Worm (Caenorhabditis elegans) whole organism, L2 larva: ENCODE results near the gene T25B6.3.

ENCODE experiments used
- C34F6.9 ChIP-seq: fragments of 150-350 bp; optimal IDR thresholded peaks from 2 replicates; lab custom pipeline; 2014; ENCODE audit warnings: missing biosample characterization, missing genetic modification characterization
- F13H6.1 ChIP-seq: sonication (generic microtip); optimal IDR thresholded peaks from 2 replicates; lab custom pipeline; 2016; ENCODE audit warnings: missing genetic modification characterization, missing compliant biosample characterization
- R02D3.7 ChIP-seq: fragments of 150-350 bp; optimal IDR thresholded peaks from 2 replicates; lab custom pipeline; 2014; ENCODE audit warnings: missing biosample characterization, missing genetic modification characterization
- Y55F3AM.14 ChIP-seq: fragments of 200-800 bp; sonication (Bioruptor generic); optimal IDR thresholded peaks from 2 replicates; lab custom pipeline; 2018; ENCODE audit warnings: mild to moderate bottlenecking, missing genetic modification characterization, missing compliant biosample characterization
- alr-1 ChIP-seq: fragments of 150-350 bp; optimal IDR thresholded peaks from 2 replicates; lab custom pipeline; 2014; ENCODE audit warnings: missing biosample characterization, missing genetic modification characterization
- aly-2 ChIP-seq: fragments of 150-350 bp; optimal IDR thresholded peaks from 2 replicates; lab custom pipeline; 2014; ENCODE audit warnings: missing biosample characterization, missing genetic modification characterization
- ama-1 ChIP-seq: fragments of 150-350 bp; optimal IDR thresholded peaks from 2 replicates; lab custom pipeline; 2018; ENCODE audit warnings: inconsistent platforms
- ceh-16 ChIP-seq: fragments of 150-350 bp; optimal IDR thresholded peaks from 2 replicates; lab custom pipeline; 2014; ENCODE audit warnings: missing biosample characterization, missing genetic modification characterization
- ceh-82 ChIP-seq: fragments of 150-350 bp; optimal IDR thresholded peaks from 2 replicates; lab custom pipeline; 2014; ENCODE audit warnings: missing biosample characterization, missing genetic modification characterization
- crh-2 ChIP-seq: sonication (generic microtip); optimal IDR thresholded peaks from 2 replicates; lab custom pipeline; 2017; ENCODE audit warnings: missing biosample characterization, missing genetic modification characterization
- dmd-4 ChIP-seq: sonication (generic microtip); optimal IDR thresholded peaks from 2 replicates; lab custom pipeline; 2017; ENCODE audit warnings: missing biosample characterization, missing genetic modification characterization
- elt-3 ChIP-seq: sonication (generic microtip); optimal IDR thresholded peaks from 2 replicates; lab custom pipeline; 2017; ENCODE audit warnings: missing biosample characterization, missing genetic modification characterization
- fos-1 ChIP-seq: fragments of 150-350 bp; optimal IDR thresholded peaks from 2 replicates; lab custom pipeline; 2014; ENCODE audit warnings: missing biosample characterization, missing genetic modification characterization
- gmeb-1 ChIP-seq: fragments of 150-350 bp; optimal IDR thresholded peaks from 2 replicates; lab custom pipeline; 2014; ENCODE audit warnings: missing biosample characterization, missing genetic modification characterization
- lin-11 ChIP-seq: fragments of 150-350 bp; sonication (generic microtip); optimal IDR thresholded peaks from 2 replicates; lab custom pipeline; 2014; ENCODE audit warnings: missing biosample characterization, missing genetic modification characterization, inconsistent platforms, mixed read lengths
- lin-39 ChIP-seq: fragments of 150-350 bp; optimal IDR thresholded peaks from 2 replicates; lab custom pipeline; 2014; ENCODE audit warnings: missing biosample characterization, missing genetic modification reagents, missing genetic modification characterization
- mab-5 ChIP-seq: fragments of 150-350 bp; optimal IDR thresholded peaks from 2 replicates; lab custom pipeline; 2014; ENCODE audit warnings: missing biosample characterization, missing genetic modification characterization
- mbf-1 ChIP-seq: sonication (generic microtip); optimal IDR thresholded peaks from 2 replicates; lab custom pipeline; 2017; ENCODE audit warnings: missing biosample characterization, missing genetic modification characterization
- nhr-10 ChIP-seq: sonication (generic microtip); optimal IDR thresholded peaks from 2 replicates; lab custom pipeline; 2017; ENCODE audit warnings: missing biosample characterization, missing genetic modification characterization
- nhr-12 ChIP-seq: fragments of 150-350 bp; optimal IDR thresholded peaks from 2 replicates; lab custom pipeline; 2014; ENCODE audit warnings: missing biosample characterization, missing genetic modification characterization
- nhr-237 ChIP-seq: fragments of 150-350 bp; optimal IDR thresholded peaks from 2 replicates; lab custom pipeline; 2014; ENCODE audit warnings: missing biosample characterization, missing genetic modification characterization
- nhr-25 ChIP-seq: fragments of 150-350 bp; sonication (generic microtip); optimal IDR thresholded peaks from 3 replicates; lab custom pipeline; 2014; ENCODE audit warnings: missing biosample characterization, missing genetic modification characterization
- nhr-6 ChIP-seq: fragments of 150-350 bp; optimal IDR thresholded peaks from 2 replicates; lab custom pipeline; 2014; ENCODE audit warnings: missing biosample characterization, missing genetic modification characterization
- nhr-77 ChIP-seq: fragments of 150-350 bp; optimal IDR thresholded peaks from 2 replicates; lab custom pipeline; 2014; ENCODE audit warnings: missing biosample characterization, missing genetic modification characterization
- sem-4 ChIP-seq: fragments of 150-350 bp; optimal IDR thresholded peaks from 2 replicates; lab custom pipeline; 2014; ENCODE audit warnings: missing biosample characterization, missing genetic modification reagents, missing genetic modification characterization
- sma-3 ChIP-seq: sonication (generic microtip); optimal IDR thresholded peaks from 2 replicates; lab custom pipeline; 2016; ENCODE audit warnings: missing genetic modification reagents, missing genetic modification characterization, missing compliant biosample characterization
- sma-9 ChIP-seq, 2 experiments: fragments of 150-350 bp in 1 of 2; sonication (generic microtip) in 1 of 2; optimal IDR thresholded peaks; 2 replicates each; lab custom pipeline; 2014 to 2016; ENCODE audit warnings: missing genetic modification characterization in 2 of 2, mild to moderate bottlenecking in 1 of 2, missing biosample characterization in 1 of 2, missing compliant biosample characterization in 1 of 2, missing genetic modification reagents in 1 of 2, moderate library complexity in 1 of 2
- snpc-4 ChIP-seq: fragments of 150-350 bp; optimal IDR thresholded peaks from 2 replicates; lab custom pipeline; 2014; ENCODE audit warnings: missing biosample characterization, missing genetic modification characterization
- ztf-1 ChIP-seq: fragments of 200-800 bp; sonication (Bioruptor generic); conservative IDR thresholded peaks from 2 replicates; pipeline ENCODE4 v1.3.6; 2022; ENCODE audit warnings: missing genetic modification characterization, missing compliant biosample characterization
- ztf-11 ChIP-seq: sonication (generic microtip); optimal IDR thresholded peaks from 2 replicates; lab custom pipeline; 2017; ENCODE audit warnings: missing biosample characterization, missing genetic modification characterization

T25B6.3 gene

ce11 chrX:9036237-9036636, 8.8 kb downstream of the T25B6.3 start:
- TF ChIP-seq dmd-4 (tag; lab: Kevin White, UChicago) (no peak), sma-9 (GFP tag; optimal IDR thresholded peaks at IDR 0.05; lab: Kevin White, UChicago) (peak; percentile 12), sma-9 (tag; optimal IDR thresholded peaks at IDR 0.05; lab: Kevin White, UChicago) (no peak), gmeb-1 (tag; lab: Kevin White, UChicago) (no peak), sma-3 (GFP tag; lab: Kevin White, UChicago) (no peak), aly-2 (tag; lab: Kevin White, UChicago) (no peak), snpc-4 (tag; lab: Kevin White, UChicago) (no peak), nhr-77 (tag; lab: Kevin White, UChicago) (no peak), nhr-12 (no peak), fos-1 (tag; lab: Kevin White, UChicago) (peak; percentile 72), Y55F3AM.14 (GFP tag; lab: Kevin White, UChicago) (no peak), ama-1 (lab: Kevin White, UChicago) (no peak)
- TF ChIP-seq, all 48 proteins: peak for 2

DNA sequence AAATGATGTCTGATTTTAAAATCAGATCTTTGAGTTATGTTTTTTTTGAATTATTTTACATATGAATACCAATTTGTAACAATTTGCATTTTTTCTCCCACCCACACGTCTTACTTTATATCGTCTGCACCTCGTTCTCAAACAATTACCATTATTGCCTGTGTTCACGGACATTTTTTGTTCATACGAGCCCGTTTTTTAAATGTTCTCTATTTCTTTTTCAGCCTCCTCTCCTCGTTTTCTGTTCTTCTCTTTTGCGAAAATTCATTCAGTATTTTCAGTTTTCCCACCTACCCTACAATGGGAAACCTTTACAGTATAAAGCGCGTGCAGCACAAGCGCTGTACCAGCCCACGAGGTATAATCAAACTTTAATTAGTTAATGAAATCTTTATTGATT, 18.5 kb downstream of the T25B6.3 start, which contains the start of gene prdm-14:
Gene prdm-14, plus strand, starts transcription at position 301 of the 400 bp plus-strand sequence.
- TF ChIP-seq ztf-11 (tag; lab: Kevin White, UChicago): no peak
- no peak for TF ChIP-seq nhr-25
- no peak for TF ChIP-seq nhr-77 (tag; lab: Kevin White, UChicago)
- no peak for TF ChIP-seq nhr-10 (tag; lab: Kevin White, UChicago)
- TF ChIP-seq ztf-1 (GFP tag; lab: Robert Waterston, UW): no peak
- no peak for TF ChIP-seq alr-1
- TF ChIP-seq, all 48 proteins: peak for 0

ce11 chrX:9048657-9049056, 21.3 kb downstream of the T25B6.3 start, which contains the start of gene F47E1.20:
TSS of gene F47E1.20 (plus strand) at chrX:9048957.
- TF ChIP-seq fos-1 (tag; lab: Kevin White, UChicago) (no peak), ceh-82 (tag; lab: Kevin White, UChicago) (no peak), nhr-12 (no peak), ama-1 (lab: Kevin White, UChicago) (no peak), dmd-4 (tag; lab: Kevin White, UChicago) (no peak), F13H6.1 (no peak), Y55F3AM.14 (GFP tag; lab: Kevin White, UChicago) (no peak), sem-4 (no peak), ztf-1 (GFP tag; lab: Robert Waterston, UW) (no peak), sma-3 (GFP tag; lab: Kevin White, UChicago) (no peak), nhr-25 (no peak)

- TF ChIP-seq mab-5 (tag; lab: Kevin White, UChicago): no peak
- peak; percentile 16 for TF ChIP-seq sma-3 (GFP tag; lab: Kevin White, UChicago)
Observed at ce11 chrX:9053426-9053825, 26.0 kb downstream of the T25B6.3 start.

DNA sequence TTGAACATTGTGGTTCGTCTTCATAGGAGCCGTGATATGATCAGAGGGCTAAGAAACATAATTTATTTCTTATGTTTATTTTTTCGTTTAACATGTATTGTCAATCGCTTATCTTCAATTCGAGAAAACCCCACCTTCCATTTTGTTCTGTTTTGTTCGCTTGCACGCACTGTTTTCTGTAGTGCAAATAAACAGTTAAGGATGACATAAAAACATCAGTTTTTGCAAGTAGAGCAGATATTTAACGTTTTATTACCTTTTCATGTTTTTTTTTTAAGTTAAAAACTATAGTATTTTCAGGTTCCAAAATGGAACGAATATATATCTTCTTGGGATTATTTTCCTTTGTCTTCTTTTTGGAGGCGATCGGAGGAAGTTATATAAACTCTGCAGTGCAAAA, 29.9 kb downstream of the T25B6.3 start, which contains the start of gene F47E1.2:
Gene F47E1.2, plus strand, starts transcription at position 301 of the 400 bp plus-strand sequence.
- TF ChIP-seq ztf-11 (tag; lab: Kevin White, UChicago) (no peak), gmeb-1 (tag; lab: Kevin White, UChicago) (no peak), lin-39 (tag; lab: Kevin White, UChicago) (no peak), C34F6.9 (tag; lab: Kevin White, UChicago) (no peak), alr-1 (no peak)
- TF ChIP-seq, all 48 proteins: peak for 0

DNA sequence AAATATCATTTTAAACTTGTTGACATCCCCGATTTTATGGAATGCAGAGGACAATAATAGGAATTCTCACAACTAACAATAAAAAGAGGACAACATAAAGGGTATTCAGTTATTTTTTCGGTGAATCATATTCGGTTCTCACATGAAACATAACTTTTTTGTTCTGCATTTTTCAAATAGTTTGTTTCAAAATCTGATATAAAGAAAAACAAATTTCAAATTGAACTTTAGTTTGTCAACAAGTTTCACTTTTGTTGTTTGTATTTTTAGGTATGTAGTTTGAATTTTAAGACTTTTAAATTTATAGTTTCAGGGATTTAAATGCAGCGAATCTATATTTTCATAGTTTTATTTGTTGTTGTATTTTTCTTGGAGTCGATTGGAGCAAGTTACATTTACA, 35.1 kb downstream of the T25B6.3 start, which contains the start of gene F47E1.4:
Gene F47E1.4, plus strand, starts transcription at position 301 of the 400 bp plus-strand sequence.
- no peak for TF ChIP-seq mbf-1 (tag; lab: Kevin White, UChicago)
- TF ChIP-seq R02D3.7 (tag; lab: Kevin White, UChicago): no peak
- TF ChIP-seq mab-5 (tag; lab: Kevin White, UChicago): no peak
- TF ChIP-seq ceh-16: no peak

- no peak for TF ChIP-seq sma-9 (GFP tag; optimal IDR thresholded peaks at IDR 0.05; lab: Kevin White, UChicago)
- TF ChIP-seq sma-9 (tag; optimal IDR thresholded peaks at IDR 0.05; lab: Kevin White, UChicago): no peak
- TF ChIP-seq Y55F3AM.14 (GFP tag; lab: Kevin White, UChicago): no peak
- no peak for TF ChIP-seq C34F6.9 (tag; lab: Kevin White, UChicago)
- TF ChIP-seq lin-11: no peak
- TF ChIP-seq ceh-16: no peak
- no peak for TF ChIP-seq elt-3
- TF ChIP-seq nhr-237 (tag; lab: Kevin White, UChicago): no peak
- TF ChIP-seq nhr-6 (tag; lab: Kevin White, UChicago): no peak
- TF ChIP-seq crh-2 (tag; lab: Kevin White, UChicago): no peak
Observed at ce11 chrX:9063439-9063838, 36.0 kb downstream of the T25B6.3 start.
